Fruit fly (Drosophila melanogaster) whole organism, embryonic: ENCODE measurements around the gene chrb.
A peak's percentile ranks its signal among the peaks of the same experiment; 100 is the strongest.

ENCODE experiments used
- CG10462 ChIP-seq: fragments of 200-800 bp; sonication (Bioruptor generic); optimal IDR thresholded peaks from 2 replicates; lab custom pipeline; 2016; ENCODE audit warnings: missing biosample characterization, missing genetic modification characterization
- CG10654 ChIP-seq: fragments of 200-800 bp; sonication (Bioruptor generic); optimal IDR thresholded peaks from 2 replicates; lab custom pipeline; 2016; ENCODE audit warnings: missing biosample characterization, missing genetic modification characterization
- CG11093 ChIP-seq: fragments of 200-800 bp; sonication (Bioruptor generic); IDR thresholded peaks from 3 replicates; pipeline ENCODE4 v1.3.6; 2022; ENCODE audit warnings: missing biosample characterization, missing genetic modification characterization
- CG11504 ChIP-seq: fragments of 200-800 bp; sonication (Bioruptor generic); optimal IDR thresholded peaks from 3 replicates; lab custom pipeline; 2019; ENCODE audit warnings: missing biosample characterization, mild to moderate bottlenecking, missing genetic modification characterization, moderate library complexity
- CG11696 ChIP-seq: fragments of 200-800 bp; sonication (Bioruptor generic); IDR thresholded peaks from 2 replicates; pipeline ENCODE4 v1.3.6; 2022; ENCODE audit warnings: missing biosample characterization, missing genetic modification characterization
- CG13287 ChIP-seq: fragments of 200-800 bp; sonication (Bioruptor generic); IDR thresholded peaks from 2 replicates; pipeline ENCODE4 v1.3.6; 2022; ENCODE audit warnings: missing biosample characterization, missing genetic modification characterization; ENCODE audit not compliant: partially characterized antibody
- CG18262 ChIP-seq: fragments of 200-800 bp; optimal IDR thresholded peaks from 3 replicates; lab custom pipeline; 2019; ENCODE audit warnings: missing biosample characterization, mild to moderate bottlenecking, missing genetic modification characterization, moderate library complexity
- CG30020 ChIP-seq: fragments of 200-800 bp; optimal IDR thresholded peaks from 2 replicates; lab custom pipeline; 2019; ENCODE audit warnings: missing biosample characterization, mild to moderate bottlenecking, missing genetic modification characterization, moderate library complexity
- CG3281 ChIP-seq: fragments of 200-800 bp; sonication (Bioruptor generic); optimal IDR thresholded peaks from 3 replicates; lab custom pipeline; 2017; ENCODE audit warnings: missing biosample characterization, mild to moderate bottlenecking, missing genetic modification characterization
- CG33557 ChIP-seq: fragments of 200-800 bp; sonication (Bioruptor generic); optimal IDR thresholded peaks from 2 replicates; lab custom pipeline; 2019; ENCODE audit warnings: missing biosample characterization, mild to moderate bottlenecking, missing genetic modification characterization, moderate library complexity
- CG3847 ChIP-seq: fragments of 200-800 bp; sonication (Bioruptor generic); IDR thresholded peaks from 2 replicates; pipeline ENCODE4 v1.3.6; 2022; ENCODE audit warnings: missing biosample characterization, missing genetic modification characterization
- CG42726 ChIP-seq: fragments of 200-800 bp; sonication (Bioruptor generic); IDR thresholded peaks from 2 replicates; pipeline ENCODE4 v1.3.6; 2022; ENCODE audit warnings: missing biosample characterization, missing genetic modification characterization; ENCODE audit not compliant: partially characterized antibody
- CG4707 ChIP-seq: fragments of 200-800 bp; sonication (Bioruptor generic); optimal IDR thresholded peaks from 2 replicates; lab custom pipeline; 2018; ENCODE audit warnings: missing biosample characterization, mild to moderate bottlenecking, missing genetic modification characterization, moderate library complexity
- CG7839 ChIP-seq: fragments of 200-800 bp; sonication (Bioruptor generic); optimal IDR thresholded peaks from 3 replicates; lab custom pipeline; 2018; ENCODE audit warnings: missing biosample characterization, mild to moderate bottlenecking, missing genetic modification characterization, moderate library complexity
- CG8290 ChIP-seq, 3 experiments: fragments of 200-800 bp; sonication (Bioruptor generic); optimal IDR thresholded peaks; 2 replicates each; lab custom pipeline; 2016 to 2019; ENCODE audit warnings: missing biosample characterization in 3 of 3, missing genetic modification characterization in 3 of 3, mild to moderate bottlenecking in 2 of 3, moderate library complexity in 1 of 3
- Dip2 ChIP-seq: fragments of 200-800 bp; sonication (Bioruptor generic); IDR thresholded peaks from 2 replicates; pipeline ENCODE4 v1.3.6; 2022; ENCODE audit warnings: missing biosample characterization, missing genetic modification characterization
- Dip3 ChIP-seq: fragments of 200-800 bp; sonication (Bioruptor generic); optimal IDR thresholded peaks from 3 replicates; lab custom pipeline; 2016; ENCODE audit warnings: missing biosample characterization, missing genetic modification characterization
- Jarid2 ChIP-seq: fragments of 200-800 bp; sonication (Bioruptor generic); optimal IDR thresholded peaks from 3 replicates; lab custom pipeline; 2017; ENCODE audit warnings: mild to moderate bottlenecking, missing biosample characterization, missing genetic modification reagents, missing genetic modification characterization
- Lpt ChIP-seq: fragments of >200 bp; optimal IDR thresholded peaks from 2 replicates; lab custom pipeline; 2018; ENCODE audit warnings: missing biosample characterization, missing genetic modification characterization
- Med ChIP-seq: fragments of 200-800 bp; sonication (Bioruptor generic); peaks from one replicate; lab custom pipeline; 2016; ENCODE audit warnings: missing biosample characterization, missing genetic modification characterization, mild to moderate bottlenecking, inconsistent platforms, moderate library complexity
- Meics ChIP-seq: fragments of 200-800 bp; sonication (Bioruptor generic); optimal IDR thresholded peaks from 2 replicates; lab custom pipeline; 2017; ENCODE audit warnings: missing biosample characterization, mild to moderate bottlenecking, missing genetic modification characterization
- Rfx ChIP-seq: fragments of 200-800 bp; sonication (Bioruptor generic); IDR thresholded peaks from 2 replicates; pipeline ENCODE4 v1.3.6; 2022; ENCODE audit warnings: missing biosample characterization, missing genetic modification characterization
- Vsx1 ChIP-seq: fragments of 200-800 bp; sonication (Bioruptor generic); optimal IDR thresholded peaks from 2 replicates; lab custom pipeline; 2017; ENCODE audit warnings: missing biosample characterization, mild to moderate bottlenecking, missing genetic modification characterization, missing genetic modification reagents
- br ChIP-seq: fragments of >200 bp; optimal IDR thresholded peaks from 2 replicates; lab custom pipeline; 2017
- bsh ChIP-seq, 2 experiments: fragments of 200-800 bp; sonication (Bioruptor generic); optimal IDR thresholded peaks; 2 replicates each; lab custom pipeline; 2017 to 2018; ENCODE audit warnings: mild to moderate bottlenecking in 2 of 2, missing biosample characterization in 2 of 2, missing genetic modification characterization in 2 of 2, moderate library complexity in 1 of 2
- croc ChIP-seq: fragments of 200-800 bp; sonication (Bioruptor generic); conservative IDR thresholded peaks from 3 replicates; pipeline ENCODE4 v1.3.6; 2022; ENCODE audit warnings: missing biosample characterization, missing genetic modification characterization
- crol ChIP-seq: fragments of 200-800 bp; sonication (Bioruptor generic); IDR thresholded peaks from 2 replicates; pipeline ENCODE4 v1.3.6; 2022; ENCODE audit warnings: missing biosample characterization, missing genetic modification characterization
- cwo ChIP-seq: fragments of 200-800 bp; sonication (Bioruptor generic); optimal IDR thresholded peaks from 3 replicates; lab custom pipeline; 2017; ENCODE audit warnings: missing biosample characterization, missing genetic modification characterization, mild to moderate bottlenecking, moderate library complexity, missing genetic modification reagents
- dan ChIP-seq: fragments of 200-800 bp; sonication (Bioruptor generic); IDR thresholded peaks from 2 replicates; pipeline ENCODE4 v1.3.6; 2022; ENCODE audit warnings: missing biosample characterization, missing genetic modification characterization
- disco-r ChIP-seq: fragments of 200-800 bp; sonication (Bioruptor generic); optimal IDR thresholded peaks from 2 replicates; lab custom pipeline; 2016; ENCODE audit warnings: missing biosample characterization, missing genetic modification characterization
- dm ChIP-seq: fragments of 200-800 bp; sonication (Bioruptor generic); optimal IDR thresholded peaks from 3 replicates; lab custom pipeline; 2016; ENCODE audit warnings: missing biosample characterization, missing genetic modification characterization
- dmrt11E ChIP-seq: fragments of 200-800 bp; sonication (Bioruptor generic); optimal IDR thresholded peaks from 3 replicates; lab custom pipeline; 2018; ENCODE audit warnings: missing biosample characterization, mild to moderate bottlenecking, missing genetic modification characterization, moderate library complexity
- dpn ChIP-seq, 2 experiments: fragments of 200-800 bp; sonication (Bioruptor generic); optimal IDR thresholded peaks; 3 replicates each; lab custom pipeline; 2016; ENCODE audit warnings: missing biosample characterization in 2 of 2, missing genetic modification characterization in 2 of 2
- eve ChIP-seq, 2 experiments: fragments of >200 bp; optimal IDR thresholded peaks; 2 replicates each; lab custom pipeline; 2017; ENCODE audit warnings: missing biosample characterization in 2 of 2, missing genetic modification characterization in 2 of 2
- exex ChIP-seq: fragments of 200-800 bp; sonication (Bioruptor generic); optimal IDR thresholded peaks from 4 replicates; lab custom pipeline; 2018; ENCODE audit warnings: missing biosample characterization, mild to moderate bottlenecking, missing genetic modification characterization, moderate library complexity
- gce ChIP-seq: fragments of 200-800 bp; sonication (Bioruptor generic); IDR thresholded peaks from 3 replicates; pipeline ENCODE4 v1.3.6; 2022; ENCODE audit warnings: missing biosample characterization, missing genetic modification characterization
- gcm ChIP-seq: fragments of 200-800 bp; sonication (Bioruptor generic); optimal IDR thresholded peaks from 2 replicates; lab custom pipeline; 2019; ENCODE audit warnings: missing biosample characterization, mild to moderate bottlenecking, missing genetic modification characterization, moderate library complexity
- grau ChIP-seq: fragments of 200-800 bp; optimal IDR thresholded peaks from 3 replicates; lab custom pipeline; 2019; ENCODE audit warnings: missing biosample characterization, mild to moderate bottlenecking, missing genetic modification characterization, moderate library complexity
- jigr1 ChIP-seq: fragments of 200-800 bp; sonication (Bioruptor generic); IDR thresholded peaks from 3 replicates; pipeline ENCODE4 v1.3.6; 2022; ENCODE audit warnings: missing biosample characterization, missing genetic modification characterization
- p53 ChIP-seq: fragments of 200-800 bp; sonication (Bioruptor generic); optimal IDR thresholded peaks from 2 replicates; lab custom pipeline; 2016; ENCODE audit warnings: missing biosample characterization, missing genetic modification characterization
- pfk ChIP-seq: fragments of 200-800 bp; sonication (Bioruptor generic); optimal IDR thresholded peaks from 2 replicates; lab custom pipeline; 2018; ENCODE audit warnings: missing biosample characterization, mild to moderate bottlenecking, missing genetic modification characterization, moderate library complexity
- phol ChIP-seq: fragments of 200-800 bp; sonication (Bioruptor generic); optimal IDR thresholded peaks from 3 replicates; lab custom pipeline; 2018; ENCODE audit warnings: missing biosample characterization, mild to moderate bottlenecking, missing genetic modification characterization, moderate library complexity
- pros ChIP-seq: fragments of 200-800 bp; sonication (Bioruptor generic); optimal IDR thresholded peaks from 3 replicates; lab custom pipeline; 2019; ENCODE audit warnings: missing biosample characterization, mild to moderate bottlenecking, missing genetic modification characterization, moderate library complexity
- psq ChIP-seq: fragments of 200-800 bp; sonication (Bioruptor generic); optimal IDR thresholded peaks from 2 replicates; lab custom pipeline; 2017; ENCODE audit warnings: missing biosample characterization, missing genetic modification characterization
- pum ChIP-seq: fragments of 200-800 bp; sonication (Bioruptor generic); optimal IDR thresholded peaks from 2 replicates; lab custom pipeline; 2016; ENCODE audit warnings: missing biosample characterization, missing genetic modification characterization
- pzg ChIP-seq: fragments of 200-800 bp; sonication (Bioruptor generic); optimal IDR thresholded peaks from 3 replicates; lab custom pipeline; 2018; ENCODE audit warnings: missing biosample characterization, mild to moderate bottlenecking, missing genetic modification characterization, moderate library complexity
- ranshi ChIP-seq: fragments of 200-800 bp; sonication (Bioruptor generic); IDR thresholded peaks from 2 replicates; pipeline ENCODE4 v1.3.6; 2022; ENCODE audit warnings: missing biosample characterization, missing genetic modification characterization
- sens ChIP-seq: fragments of 200-800 bp; sonication (Bioruptor generic); peaks from one replicate; lab custom pipeline; 2016; ENCODE audit warnings: missing biosample characterization, missing genetic modification characterization
- tll ChIP-seq, 2 experiments: fragments of 200-800 bp in 1 of 2; fragments of >200 bp in 1 of 2; sonication (Bioruptor generic) in 1 of 2; optimal IDR thresholded peaks; 2 replicates each; lab custom pipeline; 2017 to 2019; ENCODE audit warnings: missing biosample characterization in 2 of 2, missing genetic modification characterization in 2 of 2, mild to moderate bottlenecking in 1 of 2, moderate library complexity in 1 of 2
- ttk ChIP-seq: fragments of 200-800 bp; sonication (Bioruptor generic); IDR thresholded peaks from 2 replicates; pipeline ENCODE4 v2.1.2; 2022; ENCODE audit warnings: missing biosample characterization, missing genetic modification characterization
- wor ChIP-seq: fragments of 200-800 bp; sonication (Bioruptor generic); IDR thresholded peaks from 2 replicates; pipeline ENCODE4 v1.3.6; 2022; ENCODE audit warnings: missing biosample characterization, missing genetic modification characterization

The chrb gene

dm6 chr3L:11540330-11540702 is 53.0 kb downstream of the chrb start (continued):
- TF ChIP-seq CG42726 (GFP tag; lab: Robert Waterston, UW) (no peak), pzg (GFP tag; lab: Kevin White, UChicago) (no peak), dan (no peak), bsh (GFP tag; optimal IDR thresholded peaks at IDR 0.05; lab: Kevin White, UChicago) (peak in 1 of 2 experiments; percentile 54), eve (GFP tag; optimal IDR thresholded peaks at IDR 0.05; lab: Kevin White, UChicago) (peak in 1 of 2 experiments; percentile 16), gce (GFP tag; lab: Robert Waterston, UW) (peak; percentile 53; the same call in 1 of the 3 replicates), cwo (GFP tag; lab: Kevin White, UChicago) (no peak), exex (tag; lab: Kevin White, UChicago) (peak; percentile 13), ttk (GFP tag; lab: Robert Waterston, UW) (no peak), CG13287 (GFP tag; lab: Robert Waterston, UW) (no peak), Vsx1 (GFP tag; lab: Kevin White, UChicago) (peak; percentile 80), grau (tag; lab: Kevin White, UChicago) (peak; percentile 1), dm (GFP tag; lab: Kevin White, UChicago) (no peak), disco-r (no peak), gcm (GFP tag; lab: Kevin White, UChicago) (peak; percentile 7), Med (GFP tag; lab: Kevin White, UChicago) (peak; percentile 86), CG8290 (GFP tag; optimal IDR thresholded peaks at IDR 0.05; lab: Kevin White, UChicago) (no peak), CG8290 (tag; optimal IDR thresholded peaks at IDR 0.05; lab: Kevin White, UChicago) (peak in 1 of 2 experiments; percentile 32), Dip3 (GFP tag; lab: Kevin White, UChicago) (no peak), CG11093 (no peak), jigr1 (GFP tag; lab: Robert Waterston, UW) (no peak), crol (GFP tag; lab: Robert Waterston, UW) (no peak), dpn (GFP tag; optimal IDR thresholded peaks at IDR 0.05; lab: Kevin White, UChicago) (no peak), psq (GFP tag; lab: Kevin White, UChicago) (no peak), pfk (no peak), CG10462 (GFP tag; lab: Kevin White, UChicago) (no peak), br (lab: Kevin White, UChicago) (no peak), dmrt11E (peak; percentile 40), sens (GFP tag; lab: Kevin White, UChicago) (peak; percentile 24), CG3847 (GFP tag; lab: Robert Waterston, UW) (no peak), Dip2 (GFP tag; lab: Robert Waterston, UW) (no peak), CG3281 (peak; percentile 36), croc (no peak), CG33557 (GFP tag; lab: Kevin White, UChicago) (peak; percentile 64), CG7839 (tag; lab: Kevin White, UChicago) (no peak), CG4707 (GFP tag; lab: Kevin White, UChicago) (peak; percentile 40), Meics (GFP tag; lab: Kevin White, UChicago) (peak; percentile 31), Jarid2 (GFP tag; lab: Kevin White, UChicago) (peak; percentile 3), tll (GFP tag; optimal IDR thresholded peaks at IDR 0.05; lab: Kevin White, UChicago) (no peak), phol (tag; lab: Kevin White, UChicago) (no peak), wor (GFP tag; lab: Robert Waterston, UW) (no peak), CG11504 (peak; percentile 13), ranshi (GFP tag; lab: Robert Waterston, UW) (peak; percentile 16; the same call in 1 of the 2 replicates), CG11696 (GFP tag; lab: Robert Waterston, UW) (peak; percentile 28; the same call in 1 of the 2 replicates), CG30020 (tag; lab: Kevin White, UChicago) (no peak), Rfx (GFP tag; lab: Robert Waterston, UW) (peak; percentile 53; the same call in 1 of the 2 replicates), CG18262 (tag; lab: Kevin White, UChicago) (peak; percentile 20), CG10654 (GFP tag; lab: Kevin White, UChicago) (peak; percentile 5), Lpt (GFP tag; lab: Kevin White, UChicago) (no peak), pum (no peak), pros (GFP tag; lab: Kevin White, UChicago) (no peak), p53 (GFP tag; lab: Kevin White, UChicago) (no peak)
